Fruit fly (Drosophila melanogaster): ENCODE measurements around the gene CG32795.

The CG32795 gene

DNA sequence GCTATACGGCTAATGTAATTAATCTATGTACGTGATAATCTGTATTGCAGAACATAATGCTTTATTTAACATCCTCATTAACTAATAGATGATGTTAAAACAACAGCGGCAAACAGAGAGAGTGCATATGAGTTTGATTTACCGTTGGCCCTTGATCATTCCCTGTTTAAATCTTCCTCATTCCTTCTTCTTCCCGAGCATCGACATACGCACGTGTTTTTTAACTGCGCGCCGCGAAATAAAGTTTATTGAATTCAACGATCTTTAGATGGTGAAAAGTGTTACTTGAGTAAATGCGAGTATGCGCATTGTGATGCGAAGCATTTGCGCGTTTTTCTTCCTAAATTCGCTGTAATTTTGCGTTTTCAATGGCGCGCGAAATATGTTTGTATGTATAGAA, 50.3 kb downstream of the CG32795 start, which contains the start of gene kirre:
kirre (plus strand) TSS at position 301 of the 400 bp plus-strand sequence.
- TF ChIP-seq Dek (tag; optimal IDR thresholded peaks at IDR 0.05) (no peak), CG2875 (GFP tag; optimal IDR thresholded peaks at IDR 0.05) (no peak), CG3163 (GFP tag; optimal IDR thresholded peaks at IDR 0.05) (no peak), CrebB (tag; optimal IDR thresholded peaks at IDR 0.05) (no peak), chif (GFP tag; optimal IDR thresholded peaks at IDR 0.05) (no peak), Lpt (GFP tag; optimal IDR thresholded peaks at IDR 0.05) (no peak), Vsx1 (GFP tag; optimal IDR thresholded peaks at IDR 0.05) (no peak), CG1647 (GFP tag; optimal IDR thresholded peaks at IDR 0.05) (no peak), pho (GFP tag; optimal IDR thresholded peaks at IDR 0.05) (no peak), NC2α (GFP tag; optimal IDR thresholded peaks at IDR 0.05) (no peak), CG10431 (GFP tag; optimal IDR thresholded peaks at IDR 0.05) (no peak), org-1 (GFP tag; optimal IDR thresholded peaks at IDR 0.05) (no peak), CG4854 (GFP tag; optimal IDR thresholded peaks at IDR 0.05) (no peak), klu (GFP tag; IDR thresholded peaks at IDR 0.05) (no peak), CG9797 (GFP tag; optimal IDR thresholded peaks at IDR 0.05) (no peak)

- TF ChIP-seq Xbp1 (GFP tag; optimal IDR thresholded peaks at IDR 0.05) = no peak
- no peak for TF ChIP-seq emc (GFP tag; optimal IDR thresholded peaks at IDR 0.05)
- peak; percentile 98 for TF ChIP-seq Sry-β (GFP tag; optimal IDR thresholded peaks at IDR 0.05)
- TF ChIP-seq lov (optimal IDR thresholded peaks at IDR 0.05) = no peak
- no peak for TF ChIP-seq lov (GFP tag; IDR thresholded peaks at IDR 0.05)
- no peak for TF ChIP-seq her (GFP tag; optimal IDR thresholded peaks at IDR 0.05)
- TF ChIP-seq CG10267 (tag; optimal IDR thresholded peaks at IDR 0.05) = peak; percentile 0
- no peak for TF ChIP-seq amos (GFP tag; IDR thresholded peaks at IDR 0.05; ENCODE audit: partially characterized antibody)
- TF ChIP-seq CG2712 (tag; optimal IDR thresholded peaks at IDR 0.05) = peak; percentile 56
- peak; percentile 4 for TF ChIP-seq Dp (GFP tag; optimal IDR thresholded peaks at IDR 0.05)
- TF ChIP-seq CG7372 (GFP tag; IDR thresholded peaks at IDR 0.05) = no peak
- no peak for TF ChIP-seq vnd (GFP tag; IDR thresholded peaks at IDR 0.05; ENCODE audit: partially characterized antibody)
- no peak for TF ChIP-seq disco-r (GFP tag; optimal IDR thresholded peaks at IDR 0.05)
- TF ChIP-seq CG17328 (GFP tag; IDR thresholded peaks at IDR 0.05) = no peak
- peak; percentile 33 for TF ChIP-seq CG12659 (GFP tag; optimal IDR thresholded peaks at IDR 0.05)
- TF ChIP-seq sug (tag; optimal IDR thresholded peaks at IDR 0.05) = peak; percentile 14
- no peak for TF ChIP-seq Hmr (GFP tag; optimal IDR thresholded peaks at IDR 0.05)
- 0 out of 2 replicates have a peak, but pooled peaks have one; percentile 13 for TF ChIP-seq hbn (GFP tag; IDR thresholded peaks at IDR 0.05; ENCODE audit: partially characterized antibody)
- TF ChIP-seq CG7839 (tag; optimal IDR thresholded peaks at IDR 0.05) = no peak
- TF ChIP-seq CG8944 (GFP tag; optimal IDR thresholded peaks at IDR 0.05) = no peak
- TF ChIP-seq vvl (GFP tag; IDR thresholded peaks at IDR 0.05) = peak; percentile 65
- no peak for TF ChIP-seq CG13624 (GFP tag; optimal IDR thresholded peaks at IDR 0.05)
- no peak for TF ChIP-seq MESR4 (GFP tag; optimal IDR thresholded peaks at IDR 0.05)
- no peak for TF ChIP-seq CG1233 (GFP tag; optimal IDR thresholded peaks at IDR 0.05)
- TF ChIP-seq exex (tag; optimal IDR thresholded peaks at IDR 0.05) = no peak
- TF ChIP-seq CoRest (tag; optimal IDR thresholded peaks at IDR 0.05) = peak; percentile 9
- TF ChIP-seq grau (tag; optimal IDR thresholded peaks at IDR 0.05) = peak; percentile 5
- TF ChIP-seq CG8765 (GFP tag; IDR thresholded peaks at IDR 0.05) = no peak
- TF ChIP-seq CG4404 (GFP tag; IDR thresholded peaks at IDR 0.05) = no peak
- TF ChIP-seq CG3995 (GFP tag; optimal IDR thresholded peaks at IDR 0.05) = no peak
- TF ChIP-seq Stat92E (GFP tag; optimal IDR thresholded peaks at IDR 0.05) = no peak
- no peak for TF ChIP-seq CG13123 (GFP tag; optimal IDR thresholded peaks at IDR 0.05)
- TF ChIP-seq CG6254 (GFP tag; optimal IDR thresholded peaks at IDR 0.05) = no peak
- TF ChIP-seq CG17186 (GFP tag; optimal IDR thresholded peaks at IDR 0.05) = peak; percentile 99
- TF ChIP-seq CG13287 (GFP tag; IDR thresholded peaks at IDR 0.05; ENCODE audit: partially characterized antibody) = peak; percentile 26; the same call in 1 of the 2 replicates
These were observed 51.7 kb downstream of the CG32795 start, which contains the start of gene crm for dm6 chrX:2738663-2739062. TSS of gene crm (minus strand) at chrX:2738773.

All from whole organism, embryonic.